Worm (Caenorhabditis elegans) whole organism, L4 larva: ENCODE measurements around the gene F46C3.6.

ENCODE experiments used
- F26F4.8 ChIP-seq: fragments of 200-800 bp; sonication (Bioruptor generic); conservative IDR thresholded peaks from 2 replicates; pipeline ENCODE4 v1.3.6; 2022; ENCODE audit warnings: missing genetic modification characterization, missing compliant biosample characterization
- R02D3.7 ChIP-seq: fragments of 150-350 bp; sonication (generic microtip); optimal IDR thresholded peaks from 3 replicates; lab custom pipeline; 2014; ENCODE audit warnings: missing biosample characterization, missing genetic modification characterization
- Y5F2A.4 ChIP-seq: fragments of 200-800 bp; sonication (Bioruptor generic); optimal IDR thresholded peaks from 2 replicates; lab custom pipeline; 2018; ENCODE audit warnings: mild to moderate bottlenecking, missing genetic modification characterization, missing compliant biosample characterization
- Y75B8A.6 ChIP-seq: fragments of 200-800 bp; sonication (Bioruptor generic); IDR thresholded peaks from 2 replicates; pipeline ENCODE4 v1.3.6; 2022; ENCODE audit warnings: missing genetic modification reagents, missing genetic modification characterization, missing compliant biosample characterization
- ceh-20 ChIP-seq: fragments of 200-800 bp; sonication (Bioruptor generic); IDR thresholded peaks from 2 replicates; pipeline ENCODE4 v1.3.6; 2022; ENCODE audit warnings: missing genetic modification reagents, missing genetic modification characterization, missing compliant biosample characterization
- ceh-28 ChIP-seq: fragments of 150-350 bp; optimal IDR thresholded peaks from 2 replicates; lab custom pipeline; 2014; ENCODE audit warnings: missing biosample characterization, missing genetic modification reagents, missing genetic modification characterization
- ceh-32 ChIP-seq: sonication (generic microtip); optimal IDR thresholded peaks from 2 replicates; lab custom pipeline; 2016; ENCODE audit warnings: mild to moderate bottlenecking, missing genetic modification characterization, missing compliant biosample characterization; ENCODE audit not compliant: poor library complexity
- ceh-82 ChIP-seq: sonication (generic microtip); optimal IDR thresholded peaks from 2 replicates; lab custom pipeline; 2017; ENCODE audit warnings: missing biosample characterization, missing genetic modification characterization
- ctbp-1 ChIP-seq: fragments of 200-800 bp; sonication (Bioruptor generic); IDR thresholded peaks from 2 replicates; pipeline ENCODE4 v1.3.6; 2022; ENCODE audit warnings: missing genetic modification reagents, missing genetic modification characterization, missing compliant biosample characterization
- daf-19 ChIP-seq: fragments of 200-800 bp; sonication (Bioruptor generic); conservative IDR thresholded peaks from 2 replicates; pipeline ENCODE4 v1.3.6; 2022; ENCODE audit warnings: missing genetic modification characterization, missing compliant biosample characterization
- dpl-1 ChIP-seq: fragments of 150-350 bp; optimal IDR thresholded peaks from 2 replicates; lab custom pipeline; 2014; ENCODE audit warnings: missing biosample characterization, missing genetic modification reagents, missing genetic modification characterization
- dve-1 ChIP-seq: sonication (generic microtip); optimal IDR thresholded peaks from 2 replicates; lab custom pipeline; 2017; ENCODE audit warnings: antibody characterized with exemption, mild to moderate bottlenecking, missing genetic modification characterization, missing compliant biosample characterization; ENCODE audit not compliant: insufficient read depth
- fkh-10 ChIP-seq: fragments of 150-350 bp; optimal IDR thresholded peaks from 2 replicates; lab custom pipeline; 2014; ENCODE audit warnings: missing biosample characterization, missing genetic modification reagents, missing genetic modification characterization
- fos-1 ChIP-seq: fragments of 150-350 bp; optimal IDR thresholded peaks from 2 replicates; lab custom pipeline; 2014; ENCODE audit warnings: missing biosample characterization, missing genetic modification characterization
- hif-1 ChIP-seq, 2 experiments: sonication (generic microtip); optimal IDR thresholded peaks; 2 replicates each; lab custom pipeline; 2016 to 2017; ENCODE audit warnings: missing compliant biosample characterization in 2 of 2, missing genetic modification characterization in 2 of 2, missing genetic modification reagents in 2 of 2, missing genotype in 2 of 2, mild to moderate bottlenecking in 1 of 2
- hlh-11 ChIP-seq: fragments of 200-800 bp; sonication (Bioruptor generic); optimal IDR thresholded peaks from 2 replicates; lab custom pipeline; 2018; ENCODE audit warnings: mild to moderate bottlenecking, missing genetic modification characterization, missing compliant biosample characterization
- hlh-30 ChIP-seq: sonication (generic microtip); optimal IDR thresholded peaks from 2 replicates; lab custom pipeline; 2017; ENCODE audit warnings: antibody characterized with exemption, mild to moderate bottlenecking, missing genetic modification characterization, missing compliant biosample characterization; ENCODE audit not compliant: insufficient read depth
- hmg-1.1 ChIP-seq: fragments of 200-800 bp; sonication (Bioruptor generic); IDR thresholded peaks from 2 replicates; pipeline ENCODE4 v1.3.6; 2022; ENCODE audit warnings: missing genetic modification reagents, missing genetic modification characterization, missing compliant biosample characterization
- jun-1 ChIP-seq: fragments of 150-350 bp; optimal IDR thresholded peaks from 2 replicates; lab custom pipeline; 2014; ENCODE audit warnings: missing biosample characterization, missing genetic modification reagents, missing genetic modification characterization
- lim-7 ChIP-seq: fragments of 200-800 bp; sonication (Bioruptor generic); IDR thresholded peaks from 2 replicates; pipeline ENCODE4 v1.3.6; 2022; ENCODE audit warnings: missing genetic modification characterization, missing compliant biosample characterization
- lin-1 ChIP-seq: fragments of 200-800 bp; sonication (Bioruptor generic); IDR thresholded peaks from 2 replicates; pipeline ENCODE4 v1.3.6; 2022; ENCODE audit warnings: missing genetic modification reagents, missing genetic modification characterization, missing compliant biosample characterization
- lin-29 ChIP-seq: fragments of 200-800 bp; sonication (Bioruptor generic); IDR thresholded peaks from 2 replicates; pipeline ENCODE4 v1.3.6; 2022; ENCODE audit warnings: missing genetic modification reagents, missing genetic modification characterization, missing compliant biosample characterization
- lir-3 ChIP-seq: sonication (generic microtip); optimal IDR thresholded peaks from 2 replicates; lab custom pipeline; 2016; ENCODE audit warnings: mild to moderate bottlenecking, missing genetic modification characterization, missing compliant biosample characterization
- lsy-2 ChIP-seq, 2 experiments: fragments of 150-350 bp in 1 of 2; sonication (generic microtip) in 1 of 2; optimal IDR thresholded peaks; 2 replicates each; lab custom pipeline; 2014 to 2017; ENCODE audit warnings: missing biosample characterization in 2 of 2, missing genetic modification characterization in 2 of 2
- madf-9 ChIP-seq: fragments of 200-800 bp; sonication (Bioruptor generic); conservative IDR thresholded peaks from 2 replicates; pipeline ENCODE4 v1.3.6; 2022; ENCODE audit warnings: missing genetic modification reagents, missing genetic modification characterization, missing compliant biosample characterization
- mdl-1 ChIP-seq, 2 experiments: fragments of 150-350 bp in 1 of 2; sonication (generic microtip) in 1 of 2; optimal IDR thresholded peaks; 2 replicates each; lab custom pipeline; 2014 to 2017; ENCODE audit warnings: missing biosample characterization in 2 of 2, missing genetic modification characterization in 2 of 2
- mxl-2 ChIP-seq: fragments of 200-800 bp; sonication (Bioruptor generic); conservative IDR thresholded peaks from 2 replicates; pipeline ENCODE4 v1.3.6; 2022; ENCODE audit warnings: missing genetic modification reagents, missing genetic modification characterization, missing compliant biosample characterization
- mxl-3 ChIP-seq: fragments of 200-800 bp; sonication (Bioruptor generic); optimal IDR thresholded peaks from 2 replicates; lab custom pipeline; 2018; ENCODE audit warnings: mild to moderate bottlenecking, missing genetic modification characterization, missing compliant biosample characterization
- nhr-10 ChIP-seq: fragments of 150-350 bp; optimal IDR thresholded peaks from 2 replicates; lab custom pipeline; 2014; ENCODE audit warnings: missing biosample characterization, missing genetic modification characterization
- nhr-102 ChIP-seq: sonication (generic microtip); optimal IDR thresholded peaks from 2 replicates; lab custom pipeline; 2016; ENCODE audit warnings: mild to moderate bottlenecking, missing genetic modification characterization, moderate library complexity, missing compliant biosample characterization
- nhr-11 ChIP-seq: fragments of 150-350 bp; optimal IDR thresholded peaks from 2 replicates; lab custom pipeline; 2014; ENCODE audit warnings: missing biosample characterization, missing genetic modification characterization
- nhr-111 ChIP-seq: fragments of 200-800 bp; sonication (Bioruptor generic); optimal IDR thresholded peaks from 2 replicates; lab custom pipeline; 2018; ENCODE audit warnings: mild to moderate bottlenecking, missing genetic modification characterization, missing compliant biosample characterization
- nhr-237 ChIP-seq: sonication (generic microtip); optimal IDR thresholded peaks from 2 replicates; lab custom pipeline; 2017; ENCODE audit warnings: missing biosample characterization, missing genetic modification characterization
- nhr-25 ChIP-seq: sonication (generic microtip); optimal IDR thresholded peaks from 2 replicates; lab custom pipeline; 2017; ENCODE audit warnings: missing genetic modification characterization, mild to moderate bottlenecking, missing compliant biosample characterization, antibody characterized with exemption, moderate library complexity, borderline replicate concordance; ENCODE audit not compliant: insufficient read depth
- nhr-41 ChIP-seq: fragments of 200-800 bp; sonication (Bioruptor generic); IDR thresholded peaks from 2 replicates; pipeline ENCODE4 v1.3.6; 2022; ENCODE audit warnings: missing genetic modification reagents, missing genetic modification characterization, missing compliant biosample characterization
- nhr-76 ChIP-seq: fragments of 150-350 bp; optimal IDR thresholded peaks from 2 replicates; lab custom pipeline; 2014; ENCODE audit warnings: missing biosample characterization, missing genetic modification characterization
- nhr-77 ChIP-seq: fragments of 150-350 bp; optimal IDR thresholded peaks from 2 replicates; lab custom pipeline; 2014; ENCODE audit warnings: missing biosample characterization, missing genetic modification characterization
- saeg-2 ChIP-seq: fragments of 200-800 bp; sonication (Bioruptor generic); IDR thresholded peaks from 2 replicates; pipeline ENCODE4 v1.3.6; 2022; ENCODE audit warnings: missing genetic modification reagents, missing genetic modification characterization, missing compliant biosample characterization
- set-16 ChIP-seq: fragments of 200-800 bp; sonication (Bioruptor generic); IDR thresholded peaks from 2 replicates; pipeline ENCODE4 v1.3.6; 2022; ENCODE audit warnings: missing genetic modification reagents, missing genetic modification characterization, missing compliant biosample characterization
- spr-1 ChIP-seq: sonication (generic microtip); optimal IDR thresholded peaks from 2 replicates; lab custom pipeline; 2016; ENCODE audit warnings: mild to moderate bottlenecking, missing genetic modification characterization, missing compliant biosample characterization
- tag-97 ChIP-seq: fragments of 200-800 bp; sonication (Bioruptor generic); IDR thresholded peaks from 2 replicates; pipeline ENCODE4 v1.3.6; 2022; ENCODE audit warnings: missing genetic modification characterization, missing compliant biosample characterization
- tra-1 ChIP-seq: fragments of 200-800 bp; sonication (Bioruptor generic); IDR thresholded peaks from 2 replicates; pipeline ENCODE4 v1.3.6; 2022; ENCODE audit warnings: missing genetic modification reagents, missing genetic modification characterization, missing compliant biosample characterization
- unc-130 ChIP-seq: sonication (generic microtip); optimal IDR thresholded peaks from 2 replicates; lab custom pipeline; 2016; ENCODE audit warnings: missing genetic modification reagents, missing genetic modification characterization, missing compliant biosample characterization
- unc-39 ChIP-seq: sonication (generic microtip); optimal IDR thresholded peaks from 2 replicates; lab custom pipeline; 2017; ENCODE audit warnings: missing biosample characterization, missing genetic modification characterization
- unc-62 ChIP-seq, 3 experiments: fragments of 150-350 bp in 1 of 3; sonication (generic microtip); optimal IDR thresholded peaks in 2 of 3; peaks in 1 of 3; 1 replicate in 1 of 3; 2 replicates in 2 of 3; lab custom pipeline; 2014 to 2017; ENCODE audit warnings: missing biosample characterization in 3 of 3, missing genetic modification characterization in 3 of 3, missing genetic modification reagents in 3 of 3, missing genotype in 1 of 3
- zag-1 ChIP-seq: fragments of 150-350 bp; optimal IDR thresholded peaks from 2 replicates; lab custom pipeline; 2014; ENCODE audit warnings: missing biosample characterization, missing genetic modification characterization
- ztf-11 ChIP-seq: fragments of 150-350 bp; optimal IDR thresholded peaks from 2 replicates; lab custom pipeline; 2014; ENCODE audit warnings: missing biosample characterization, missing genetic modification characterization
- ztf-7 ChIP-seq: fragments of 150-350 bp; optimal IDR thresholded peaks from 2 replicates; lab custom pipeline; 2014; ENCODE audit warnings: missing biosample characterization, missing genetic modification characterization

The F46C3.6 gene

ce11 chrX:11419988-11420387 lies at the start of gene F46C3.6:
F46C3.6 (minus strand) TSS chrX:11420074.
- TF ChIP-seq tag-97 (GFP tag; lab: Robert Waterston, UW) (0 out of 2 replicates have a peak, but pooled peaks have one; percentile 39), unc-130 (GFP tag; lab: Kevin White, UChicago) (no peak), mdl-1 (tag; optimal IDR thresholded peaks at IDR 0.05; lab: Kevin White, UChicago) (peak in 1 of 2 experiments; percentile 7), daf-19 (no peak), fos-1 (tag; lab: Kevin White, UChicago) (no peak), ceh-82 (tag; lab: Kevin White, UChicago) (no peak), hlh-30 (tag; lab: Kevin White, UChicago) (peak; percentile 22), mxl-3 (GFP tag; lab: Kevin White, UChicago) (peak; percentile 10), hlh-11 (tag; lab: Kevin White, UChicago) (peak; percentile 13), dve-1 (tag; lab: Kevin White, UChicago) (no peak), ceh-28 (no peak), lim-7 (GFP tag; lab: Robert Waterston, UW) (0 out of 2 replicates have a peak, but pooled peaks have one; percentile 36)

- TF ChIP-seq nhr-25 (tag; lab: Kevin White, UChicago) (no peak), mxl-2 (no peak), lin-1 (GFP tag; lab: Robert Waterston, UW) (no peak), nhr-41 (GFP tag; lab: Robert Waterston, UW) (no peak), nhr-76 (tag; lab: Kevin White, UChicago) (no peak), ctbp-1 (GFP tag; lab: Robert Waterston, UW) (0 out of 2 replicates have a peak, but pooled peaks have one; percentile 16), nhr-237 (tag; lab: Kevin White, UChicago) (no peak), Y75B8A.6 (GFP tag; lab: Robert Waterston, UW) (no peak), unc-39 (tag; lab: Kevin White, UChicago) (no peak), tra-1 (GFP tag; lab: Robert Waterston, UW) (no peak), F26F4.8 (GFP tag; lab: Robert Waterston, UW) (no peak), hif-1 (tag; optimal IDR thresholded peaks at IDR 0.05; lab: Kevin White, UChicago) (peak in 1 of 2 experiments; percentile 13), lin-29 (GFP tag; lab: Robert Waterston, UW) (no peak), madf-9 (GFP tag; lab: Robert Waterston, UW) (no peak), ceh-20 (GFP tag; lab: Robert Waterston, UW) (no peak), mdl-1 (tag; optimal IDR thresholded peaks at IDR 0.05; lab: Kevin White, UChicago) (peak in 1 of 2 experiments; percentile 80), unc-62 (GFP tag; optimal IDR thresholded peaks at IDR 0.05 in 1 of 2; lab: Kevin White, UChicago) (peak in 1 of 2 experiments; percentile 84), unc-62 (tag; optimal IDR thresholded peaks at IDR 0.05; lab: Kevin White, UChicago) (no peak), ceh-82 (tag; lab: Kevin White, UChicago) (no peak), ztf-7 (tag; lab: Kevin White, UChicago) (no peak), R02D3.7 (tag; lab: Kevin White, UChicago) (no peak), fkh-10 (no peak), ztf-11 (tag; lab: Kevin White, UChicago) (no peak), dve-1 (tag; lab: Kevin White, UChicago) (peak; percentile 82), saeg-2 (no peak), daf-19 (no peak), zag-1 (tag; lab: Kevin White, UChicago) (no peak), lsy-2 (tag; optimal IDR thresholded peaks at IDR 0.05; lab: Kevin White, UChicago) (peak in 1 of 2 experiments; percentile 31), Y5F2A.4 (GFP tag; lab: Kevin White, UChicago) (no peak), nhr-102 (tag; lab: Kevin White, UChicago) (no peak), set-16 (GFP tag; lab: Robert Waterston, UW) (no peak), lir-3 (no peak), nhr-11 (tag; lab: Kevin White, UChicago) (peak; percentile 49), nhr-111 (GFP tag; lab: Kevin White, UChicago) (no peak), jun-1 (tag; lab: Kevin White, UChicago) (no peak), nhr-77 (tag; lab: Kevin White, UChicago) (peak; percentile 80), dpl-1 (GFP tag; lab: Kevin White, UChicago) (no peak), spr-1 (no peak), hmg-1.1 (GFP tag; lab: Robert Waterston, UW) (0 out of 2 replicates have a peak, but pooled peaks have one; percentile 18), ceh-32 (tag; lab: Kevin White, UChicago) (no peak), nhr-10 (tag; lab: Kevin White, UChicago) (no peak), hlh-30 (tag; lab: Kevin White, UChicago) (peak; percentile 97)
Observed at ce11 chrX:11469600-11469999, 49.7 kb upstream of the F46C3.6 start.
